Fruit fly (Drosophila melanogaster) whole organism, embryonic: ENCODE results near the gene Ufsp2.
A peak's percentile ranks its signal among the peaks of the same experiment; 100 is the strongest.

Experiments used
- BtbVII ChIP-seq: fragments of 200-800 bp; sonication (Bioruptor generic); optimal IDR thresholded peaks from 3 replicates; lab custom pipeline; 2017; ENCODE audit warnings: missing biosample characterization, mild to moderate bottlenecking, missing genetic modification characterization
- CG11093 ChIP-seq: fragments of 200-800 bp; sonication (Bioruptor generic); IDR thresholded peaks from 3 replicates; pipeline ENCODE4 v1.3.6; 2022; ENCODE audit warnings: missing biosample characterization, missing genetic modification characterization
- CG11247 ChIP-seq: fragments of 200-800 bp; sonication (Bioruptor generic); IDR thresholded peaks from 2 replicates; pipeline ENCODE4 v1.3.6; 2022; ENCODE audit warnings: missing biosample characterization, missing genetic modification characterization
- CG11398 ChIP-seq: fragments of 200-800 bp; sonication (Bioruptor generic); optimal IDR thresholded peaks from 2 replicates; lab custom pipeline; 2016; ENCODE audit warnings: missing biosample characterization, missing genetic modification characterization
- CG11456 ChIP-seq: fragments of 200-800 bp; sonication (Bioruptor generic); IDR thresholded peaks from 3 replicates; pipeline ENCODE4 v1.3.6; 2022; ENCODE audit warnings: missing biosample characterization, missing genetic modification characterization
- CG12155 ChIP-seq: fragments of 200-800 bp; sonication (Bioruptor generic); optimal IDR thresholded peaks from 3 replicates; lab custom pipeline; 2016; ENCODE audit warnings: missing biosample characterization, missing genetic modification characterization
- CG12236 ChIP-seq: fragments of 200-800 bp; sonication (Bioruptor generic); optimal IDR thresholded peaks from 2 replicates; lab custom pipeline; 2016; ENCODE audit warnings: missing biosample characterization, missing genetic modification characterization
- CG15269 ChIP-seq: fragments of 200-800 bp; sonication (Bioruptor generic); optimal IDR thresholded peaks from 2 replicates; lab custom pipeline; 2018; ENCODE audit warnings: missing biosample characterization, mild to moderate bottlenecking, missing genetic modification characterization, moderate library complexity
- CG17328 ChIP-seq: fragments of 200-800 bp; sonication (Bioruptor generic); IDR thresholded peaks from 2 replicates; pipeline ENCODE4 v1.3.6; 2022; ENCODE audit warnings: missing biosample characterization, missing genetic modification characterization
- CG18764 ChIP-seq: fragments of 200-800 bp; sonication (Bioruptor generic); optimal IDR thresholded peaks from 3 replicates; lab custom pipeline; 2016; ENCODE audit warnings: missing biosample characterization, missing genetic modification characterization
- CG2129 ChIP-seq: fragments of 200-800 bp; sonication (Bioruptor generic); IDR thresholded peaks from 2 replicates; pipeline ENCODE4 v1.3.6; 2022; ENCODE audit warnings: missing biosample characterization, missing genetic modification characterization; ENCODE audit not compliant: partially characterized antibody
- CG34376 ChIP-seq: fragments of 200-800 bp; sonication (Bioruptor generic); optimal IDR thresholded peaks from 2 replicates; lab custom pipeline; 2018; ENCODE audit warnings: missing biosample characterization, mild to moderate bottlenecking, missing genetic modification characterization
- CG3726 ChIP-seq: fragments of 200-800 bp; sonication (Bioruptor generic); IDR thresholded peaks from 3 replicates; pipeline ENCODE4, ENCODE4 v1.3.6; 2022; ENCODE audit warnings: missing biosample characterization, missing genetic modification characterization
- CG6254 ChIP-seq: fragments of 200-800 bp; sonication (Bioruptor generic); optimal IDR thresholded peaks from 3 replicates; lab custom pipeline; 2017; ENCODE audit warnings: mild to moderate bottlenecking, missing biosample characterization, missing genetic modification reagents, missing genetic modification characterization
- CG8388 ChIP-seq: fragments of 200-800 bp; sonication (Bioruptor generic); optimal IDR thresholded peaks from 2 replicates; lab custom pipeline; 2019; ENCODE audit warnings: missing biosample characterization, mild to moderate bottlenecking, missing genetic modification characterization, moderate library complexity
- CG9437 ChIP-seq: fragments of 200-800 bp; sonication (Bioruptor generic); optimal IDR thresholded peaks from 2 replicates; lab custom pipeline; 2018; ENCODE audit warnings: missing biosample characterization, mild to moderate bottlenecking, missing genetic modification characterization
- D19B ChIP-seq: fragments of 200-800 bp; sonication (Bioruptor generic); optimal IDR thresholded peaks from 2 replicates; lab custom pipeline; 2017; ENCODE audit warnings: missing biosample characterization, mild to moderate bottlenecking, missing genetic modification characterization
- Dek ChIP-seq: fragments of 200-800 bp; sonication (Bioruptor generic); optimal IDR thresholded peaks from 3 replicates; lab custom pipeline; 2019; ENCODE audit warnings: missing biosample characterization, mild to moderate bottlenecking, missing genetic modification characterization, moderate library complexity
- ERR ChIP-seq: fragments of 200-800 bp; sonication (Bioruptor generic); optimal IDR thresholded peaks from 2 replicates; lab custom pipeline; 2016; ENCODE audit warnings: missing biosample characterization, missing genetic modification characterization
- Elba2 ChIP-seq: fragments of 200-800 bp; sonication (Bioruptor generic); optimal IDR thresholded peaks from 3 replicates; lab custom pipeline; 2016; ENCODE audit warnings: missing biosample characterization, missing genetic modification characterization
- Ets97D ChIP-seq: fragments of 200-800 bp; sonication (Bioruptor generic); optimal IDR thresholded peaks from 3 replicates; lab custom pipeline; 2016; ENCODE audit warnings: missing biosample characterization, missing genetic modification characterization
- Fer3 ChIP-seq: fragments of 200-800 bp; sonication (Bioruptor generic); optimal IDR thresholded peaks from 2 replicates; lab custom pipeline; 2018; ENCODE audit warnings: missing biosample characterization, mild to moderate bottlenecking, missing genetic modification characterization, moderate library complexity
- Mrtf ChIP-seq: fragments of 200-800 bp; sonication (Bioruptor generic); IDR thresholded peaks from 3 replicates; pipeline ENCODE4 v1.3.6; 2022; ENCODE audit warnings: missing biosample characterization, missing genetic modification characterization
- NK7.1 ChIP-seq: fragments of 200-800 bp; sonication (Bioruptor generic); optimal IDR thresholded peaks from 3 replicates; lab custom pipeline; 2016; ENCODE audit warnings: missing biosample characterization, missing genetic modification characterization
- Nf-YC ChIP-seq: fragments of 200-800 bp; optimal IDR thresholded peaks from 3 replicates; lab custom pipeline; 2019; ENCODE audit warnings: missing biosample characterization, mild to moderate bottlenecking, missing genetic modification characterization, moderate library complexity
- Opbp ChIP-seq: fragments of 200-800 bp; sonication (Bioruptor generic); IDR thresholded peaks from 3 replicates; pipeline ENCODE4 v1.3.6; 2022; ENCODE audit warnings: missing biosample characterization, missing genetic modification characterization; ENCODE audit not compliant: partially characterized antibody
- PHDP ChIP-seq: fragments of 200-800 bp; sonication (Bioruptor generic); optimal IDR thresholded peaks from 3 replicates; lab custom pipeline; 2018; ENCODE audit warnings: missing biosample characterization, mild to moderate bottlenecking, missing genetic modification characterization, moderate library complexity
- Spps ChIP-seq: fragments of 200-800 bp; sonication (Bioruptor generic); optimal IDR thresholded peaks from 2 replicates; lab custom pipeline; 2018; ENCODE audit warnings: missing biosample characterization, mild to moderate bottlenecking, missing genetic modification characterization
- az2 ChIP-seq: fragments of 200-800 bp; sonication (Bioruptor generic); optimal IDR thresholded peaks from 3 replicates; lab custom pipeline; 2016; ENCODE audit warnings: missing biosample characterization, missing genetic modification characterization
- cg ChIP-seq: fragments of 200-800 bp; sonication (Bioruptor generic); optimal IDR thresholded peaks from 3 replicates; lab custom pipeline; 2019; ENCODE audit warnings: missing biosample characterization, mild to moderate bottlenecking, missing genetic modification characterization, moderate library complexity
- ci ChIP-seq: fragments of 200-800 bp; sonication (Bioruptor generic); IDR thresholded peaks from 3 replicates; pipeline ENCODE4 v1.3.6; 2022; ENCODE audit warnings: missing biosample characterization, missing genetic modification characterization
- corto ChIP-seq: fragments of 200-800 bp; sonication (Bioruptor generic); optimal IDR thresholded peaks from 2 replicates; lab custom pipeline; 2016; ENCODE audit warnings: missing biosample characterization, mild to moderate bottlenecking, missing genetic modification characterization, moderate library complexity
- crp ChIP-seq, 2 experiments: fragments of 200-800 bp; sonication (Bioruptor generic); optimal IDR thresholded peaks; 2 replicates in 1 of 2; 3 replicates in 1 of 2; lab custom pipeline; 2017; ENCODE audit warnings: missing biosample characterization in 2 of 2, missing genetic modification characterization in 2 of 2, mild to moderate bottlenecking in 1 of 2, moderate library complexity in 1 of 2
- eve ChIP-seq, 2 experiments: fragments of >200 bp; optimal IDR thresholded peaks; 2 replicates each; lab custom pipeline; 2017; ENCODE audit warnings: missing biosample characterization in 2 of 2, missing genetic modification characterization in 2 of 2
- fd64A ChIP-seq: fragments of 200-800 bp; sonication (Bioruptor generic); optimal IDR thresholded peaks from 3 replicates; lab custom pipeline; 2018; ENCODE audit warnings: missing biosample characterization, mild to moderate bottlenecking, missing genetic modification characterization
- ind ChIP-seq: fragments of 200-800 bp; sonication (Bioruptor generic); optimal IDR thresholded peaks from 3 replicates; lab custom pipeline; 2016; ENCODE audit warnings: missing biosample characterization, missing genetic modification characterization
- jing ChIP-seq: fragments of 200-800 bp; sonication (Bioruptor generic); optimal IDR thresholded peaks from 2 replicates; lab custom pipeline; 2018; ENCODE audit warnings: missing biosample characterization, mild to moderate bottlenecking, missing genetic modification characterization
- lab ChIP-seq: fragments of 200-800 bp; sonication (Bioruptor generic); optimal IDR thresholded peaks from 3 replicates; lab custom pipeline; 2017; ENCODE audit warnings: missing biosample characterization, missing genetic modification characterization, mild to moderate bottlenecking, moderate library complexity, missing genetic modification reagents
- oc ChIP-seq: fragments of 200-800 bp; sonication (Bioruptor generic); optimal IDR thresholded peaks from 2 replicates; lab custom pipeline; 2018; ENCODE audit warnings: missing biosample characterization, mild to moderate bottlenecking, missing genetic modification characterization, moderate library complexity
- onecut ChIP-seq: fragments of 200-800 bp; sonication (Bioruptor generic); IDR thresholded peaks from 2 replicates; pipeline ENCODE4 v1.3.6; 2022; ENCODE audit warnings: missing biosample characterization, missing genetic modification characterization
- pb ChIP-seq: fragments of 200-800 bp; sonication (Bioruptor generic); optimal IDR thresholded peaks from 3 replicates; lab custom pipeline; 2016; ENCODE audit warnings: missing biosample characterization, missing genetic modification characterization
- pzg ChIP-seq: fragments of 200-800 bp; sonication (Bioruptor generic); optimal IDR thresholded peaks from 3 replicates; lab custom pipeline; 2018; ENCODE audit warnings: missing biosample characterization, mild to moderate bottlenecking, missing genetic modification characterization, moderate library complexity
- run ChIP-seq: fragments of 200-800 bp; sonication (Bioruptor generic); optimal IDR thresholded peaks from 3 replicates; lab custom pipeline; 2018; ENCODE audit warnings: missing biosample characterization, mild to moderate bottlenecking, missing genetic modification characterization
- sens-2 ChIP-seq: fragments of 200-800 bp; sonication (Bioruptor generic); IDR thresholded peaks from 2 replicates; pipeline ENCODE4 v1.3.6; 2022; ENCODE audit warnings: missing biosample characterization, missing genetic modification characterization
- shn ChIP-seq: fragments of 200-800 bp; sonication (Bioruptor generic); optimal IDR thresholded peaks from 3 replicates; lab custom pipeline; 2016; ENCODE audit warnings: missing biosample characterization, missing genetic modification characterization
- sim ChIP-seq: fragments of 200-800 bp; sonication (Bioruptor generic); IDR thresholded peaks from 2 replicates; pipeline ENCODE4 v1.3.6; 2022; ENCODE audit warnings: missing biosample characterization, missing genetic modification characterization
- slbo ChIP-seq: fragments of 200-800 bp; sonication (Bioruptor generic); IDR thresholded peaks from 2 replicates; pipeline ENCODE4 v1.3.6; 2022; ENCODE audit warnings: missing biosample characterization, missing genetic modification characterization
- wek ChIP-seq: fragments of 200-800 bp; sonication (Bioruptor generic); optimal IDR thresholded peaks from 3 replicates; lab custom pipeline; 2018; ENCODE audit warnings: missing biosample characterization, mild to moderate bottlenecking, missing genetic modification characterization, moderate library complexity
- zen2 ChIP-seq: fragments of 200-800 bp; sonication (Bioruptor generic); IDR thresholded peaks from 3 replicates; pipeline ENCODE4 v1.3.6; 2022; ENCODE audit warnings: missing biosample characterization, missing genetic modification characterization; ENCODE audit not compliant: partially characterized antibody

Gene Ufsp2

DNA sequence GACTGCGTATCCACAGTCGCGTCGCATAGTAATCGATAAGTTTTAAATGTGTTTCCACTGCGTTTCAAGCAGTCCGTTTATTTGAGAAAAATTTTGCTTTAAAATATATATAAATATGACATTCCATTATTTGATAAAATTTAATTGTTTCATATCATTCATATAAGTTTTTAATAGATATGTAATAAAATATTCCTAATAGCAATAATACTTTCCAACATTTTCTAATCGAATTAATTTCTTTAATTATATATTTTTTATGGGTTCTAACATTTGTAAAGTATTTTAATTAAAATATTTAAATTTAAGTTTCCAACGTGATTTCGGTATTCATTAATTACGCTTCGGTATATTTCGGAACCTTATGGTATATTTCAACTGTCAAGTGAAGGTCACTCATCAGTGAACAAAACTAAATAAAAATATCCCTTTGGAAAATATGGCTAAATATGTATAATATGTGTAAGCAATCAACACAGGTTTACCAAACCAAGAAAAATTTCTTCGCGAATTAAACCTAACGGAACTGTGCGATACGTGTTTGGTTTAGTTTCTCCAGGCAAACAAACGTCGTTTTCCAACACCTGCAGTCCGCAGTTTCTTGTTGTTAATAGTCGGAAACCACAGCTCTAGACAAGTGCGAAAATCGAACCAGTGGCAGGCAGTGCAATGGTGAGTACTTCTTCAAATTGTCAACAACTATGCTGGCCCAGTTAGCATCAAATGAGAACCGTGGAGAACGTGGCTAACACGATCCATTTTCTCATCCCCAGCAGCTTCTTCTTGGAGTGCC lies 13.1 kb upstream of the Ufsp2 start, which contains the start of the genes CG7739 and SCCRO (continued):
- peak; percentile 66; the same call in 2 of the 3 replicates for TF ChIP-seq ci
- TF ChIP-seq slbo (GFP tag; lab: Robert Waterston, UW): peak; percentile 86
- TF ChIP-seq crp (GFP tag; optimal IDR thresholded peaks at IDR 0.05; lab: Kevin White, UChicago): peak in 1 of 2 experiments; percentile 70
- no peak for TF ChIP-seq BtbVII (GFP tag; lab: Kevin White, UChicago)
- TF ChIP-seq zen2: no peak
- no peak for TF ChIP-seq eve (GFP tag; optimal IDR thresholded peaks at IDR 0.05; lab: Kevin White, UChicago)
- TF ChIP-seq wek (GFP tag; lab: Kevin White, UChicago): no peak
- no peak for TF ChIP-seq sim (GFP tag; lab: Robert Waterston, UW)
- TF ChIP-seq pzg: peak; percentile 36
- peak; percentile 30 for TF ChIP-seq Ets97D (GFP tag; lab: Kevin White, UChicago)
- TF ChIP-seq NK7.1 (GFP tag; lab: Kevin White, UChicago): no peak
- no peak for TF ChIP-seq run
- TF ChIP-seq cg (GFP tag; lab: Kevin White, UChicago): no peak
- TF ChIP-seq CG18764 (GFP tag; lab: Kevin White, UChicago): peak; percentile 36
- TF ChIP-seq CG3726 (GFP tag; lab: Robert Waterston, UW): no peak
- TF ChIP-seq ind (GFP tag; lab: Kevin White, UChicago): peak; percentile 57
- no peak for TF ChIP-seq jing (GFP tag; lab: Kevin White, UChicago)
- no peak for TF ChIP-seq CG2129 (GFP tag; lab: Robert Waterston, UW)
- no peak for TF ChIP-seq CG11093 (GFP tag; lab: Robert Waterston, UW)
- peak; percentile 65 for TF ChIP-seq CG17328 (GFP tag; lab: Robert Waterston, UW)
- TF ChIP-seq oc (tag; lab: Kevin White, UChicago): no peak
- peak; percentile 76 for TF ChIP-seq CG15269 (tag; lab: Kevin White, UChicago)
- peak; percentile 15 for TF ChIP-seq az2 (GFP tag; lab: Kevin White, UChicago)
- no peak for TF ChIP-seq fd64A (GFP tag; lab: Kevin White, UChicago)
- peak; percentile 3 for TF ChIP-seq CG34376
- TF ChIP-seq sens-2 (GFP tag; lab: Robert Waterston, UW): no peak
- no peak for TF ChIP-seq ERR (GFP tag; lab: Kevin White, UChicago)
- 0 out of 3 replicates have a peak, but pooled peaks have one; percentile 61 for TF ChIP-seq Opbp (GFP tag; lab: Robert Waterston, UW)
- TF ChIP-seq shn (GFP tag; lab: Kevin White, UChicago): no peak
- TF ChIP-seq CG6254 (GFP tag; lab: Kevin White, UChicago): no peak
- no peak for TF ChIP-seq pb (GFP tag; lab: Kevin White, UChicago)
- TF ChIP-seq Nf-YC (tag; lab: Kevin White, UChicago): peak; percentile 61
- TF ChIP-seq PHDP (tag; lab: Kevin White, UChicago): peak; percentile 64
- peak; percentile 89 for TF ChIP-seq Elba2 (GFP tag; lab: Kevin White, UChicago)
- no peak for TF ChIP-seq onecut
- TF ChIP-seq CG12236 (GFP tag; lab: Kevin White, UChicago): no peak
- TF ChIP-seq CG11456 (GFP tag; lab: Robert Waterston, UW): no peak; the same call in 1 of the 3 replicates
- TF ChIP-seq Mrtf: no peak
- no peak for TF ChIP-seq D19B (GFP tag; lab: Kevin White, UChicago)
- peak; percentile 58 for TF ChIP-seq CG8388 (GFP tag; lab: Kevin White, UChicago)
- no peak for TF ChIP-seq Spps (tag; lab: Kevin White, UChicago)
- TF ChIP-seq lab (GFP tag; lab: Kevin White, UChicago): no peak
- TF ChIP-seq CG9437 (GFP tag; lab: Kevin White, UChicago): peak; percentile 56
- TF ChIP-seq CG11398: peak; percentile 26
- peak; percentile 46 for TF ChIP-seq CG12155 (GFP tag; lab: Kevin White, UChicago)
- TF ChIP-seq Fer3 (tag; lab: Kevin White, UChicago): peak; percentile 77
- TF ChIP-seq CG11247 (GFP tag; lab: Robert Waterston, UW): peak; percentile 56; the same call in 1 of the 2 replicates
- TF ChIP-seq Dek (tag; lab: Kevin White, UChicago): peak; percentile 78
- TF ChIP-seq corto: peak; percentile 36
